Worm (Caenorhabditis elegans) whole organism, L4/young adult: Measurements from ENCODE around the gene srz-83.

Experiments used
- W03F9.2 ChIP-seq: fragments of 150-350 bp; optimal IDR thresholded peaks from 2 replicates; lab custom pipeline; 2014; ENCODE audit warnings: missing biosample characterization, missing genetic modification characterization
- dao-5 ChIP-seq: sonication (generic microtip); optimal IDR thresholded peaks from 2 replicates; lab custom pipeline; 2016; ENCODE audit warnings: missing genotype, missing genetic modification characterization, moderate library complexity, missing compliant biosample characterization
- him-1 ChIP-seq: sonication (generic microtip); optimal IDR thresholded peaks from 2 replicates; lab custom pipeline; 2016; ENCODE audit warnings: missing genotype, missing genetic modification reagents, missing genetic modification characterization, missing compliant biosample characterization

DNA sequence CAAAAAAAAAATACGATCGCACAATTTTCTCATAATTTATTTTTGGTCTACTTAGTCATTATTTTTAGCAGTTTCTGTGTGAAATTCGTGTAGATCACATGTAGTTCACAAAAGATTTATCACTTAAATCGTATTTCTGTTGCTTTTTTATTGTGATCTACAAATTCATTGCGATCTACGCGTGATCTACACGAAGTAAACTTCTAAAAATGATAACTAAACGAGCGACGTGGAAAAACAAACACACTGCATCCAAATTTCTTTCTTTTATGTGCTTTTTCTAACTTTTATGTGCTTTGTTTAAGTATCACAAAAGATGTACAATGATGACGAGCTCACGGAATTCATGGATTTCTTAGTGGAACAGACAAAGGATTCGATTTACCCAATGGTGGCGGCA is 35.6 kb downstream of the srz-83 start, which contains the start of gene B0212.3:
- no peak for TF ChIP-seq him-1 (tag; lab: Kevin White, UChicago)
- no peak for TF ChIP-seq dao-5
- TF ChIP-seq W03F9.2 (tag; lab: Kevin White, UChicago): no peak
